Worm (Caenorhabditis elegans): Measurements from ENCODE around the gene ZK675.4.

ce11 chrII:7895190-7895589 is 15.9 kb upstream of the ZK675.4 start:
- no peak for TF ChIP-seq fos-1 (tag; optimal IDR thresholded peaks at IDR 0.05)
- no peak for TF ChIP-seq ama-1 (optimal IDR thresholded peaks at IDR 0.05)
- TF ChIP-seq aly-2 (tag; optimal IDR thresholded peaks at IDR 0.05): no peak
- TF ChIP-seq ceh-82 (tag; optimal IDR thresholded peaks at IDR 0.05): no peak
- TF ChIP-seq unc-62 (GFP tag; optimal IDR thresholded peaks at IDR 0.05): no peak
- no peak for TF ChIP-seq ztf-11 (tag; optimal IDR thresholded peaks at IDR 0.05)
